Fruit fly (Drosophila melanogaster): ENCODE data around the gene ppan.

DNA sequence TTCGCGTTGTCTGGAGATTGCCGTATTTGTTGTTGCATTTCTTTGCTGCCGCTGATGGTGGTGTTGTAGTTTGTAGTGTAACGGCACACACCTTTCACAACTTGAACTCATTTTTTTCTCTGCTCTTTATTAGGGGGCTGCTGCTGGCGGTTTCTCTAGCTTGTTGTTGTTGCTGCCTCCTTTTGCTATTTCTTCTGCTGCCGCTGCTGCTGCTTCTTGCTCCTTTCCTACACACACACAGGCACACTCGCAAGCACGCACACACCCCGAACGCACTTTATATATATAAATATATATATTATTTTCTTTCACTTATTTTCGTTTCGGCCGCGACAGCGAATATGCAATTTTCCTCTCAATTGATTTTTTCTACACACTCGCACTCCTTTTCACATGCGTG lies 18.9 kb upstream of the ppan start:
- TF ChIP-seq CG1620 (GFP tag; optimal IDR thresholded peaks at IDR 0.05) (no peak), cnc (optimal IDR thresholded peaks at IDR 0.05) (no peak), CG11617 (GFP tag; optimal IDR thresholded peaks at IDR 0.05) (no peak), kay (GFP tag; ENCODE audit: borderline replicate concordance) (no peak), CG33017 (tag; optimal IDR thresholded peaks at IDR 0.05) (no peak), cic (GFP tag; optimal IDR thresholded peaks at IDR 0.05) (no peak), pad (GFP tag; optimal IDR thresholded peaks at IDR 0.05) (no peak)
